Worm (Caenorhabditis elegans) whole organism, L4 larva: ENCODE data around the gene nhr-286.

Experiments
- F10B5.3 ChIP-seq: sonication (generic microtip); optimal IDR thresholded peaks from 2 replicates; lab custom pipeline; 2016; ENCODE audit warnings: mild to moderate bottlenecking, missing genetic modification characterization, missing compliant biosample characterization
- F49E8.2 ChIP-seq: sonication (generic microtip); optimal IDR thresholded peaks from 2 replicates; lab custom pipeline; 2016; ENCODE audit warnings: missing compliant biosample characterization, mild to moderate bottlenecking, missing genetic modification characterization, borderline replicate concordance
- T20F7.1 ChIP-seq: fragments of 200-800 bp; sonication (Bioruptor generic); optimal IDR thresholded peaks from 2 replicates; lab custom pipeline; 2018; ENCODE audit warnings: mild to moderate bottlenecking, missing genetic modification characterization, missing compliant biosample characterization
- Y48G9A.11 ChIP-seq: fragments of 200-800 bp; sonication (Bioruptor generic); IDR thresholded peaks from 2 replicates; pipeline ENCODE4 v1.3.6; 2022; ENCODE audit warnings: missing genetic modification reagents, missing genetic modification characterization, missing compliant biosample characterization
- Y75B8A.6 ChIP-seq: fragments of 200-800 bp; sonication (Bioruptor generic); IDR thresholded peaks from 2 replicates; pipeline ENCODE4 v1.3.6; 2022; ENCODE audit warnings: missing genetic modification reagents, missing genetic modification characterization, missing compliant biosample characterization
- ZK337.2 ChIP-seq: fragments of 200-800 bp; sonication (Bioruptor generic); IDR thresholded peaks from 2 replicates; pipeline ENCODE4 v1.3.6; 2022; ENCODE audit warnings: missing genetic modification reagents, missing genetic modification characterization, missing compliant biosample characterization
- ZK546.5 ChIP-seq, 2 experiments: sonication (generic microtip); optimal IDR thresholded peaks; 2 replicates each; lab custom pipeline; 2017; ENCODE audit warnings: missing biosample characterization in 2 of 2, missing genetic modification characterization in 2 of 2
- aha-1 ChIP-seq: fragments of 150-350 bp; peaks from one replicate; lab custom pipeline; 2014; ENCODE audit warnings: missing biosample characterization, missing genetic modification characterization
- aly-2 ChIP-seq: sonication (generic microtip); optimal IDR thresholded peaks from 2 replicates; lab custom pipeline; 2018; ENCODE audit warnings: missing biosample characterization, missing genetic modification characterization
- ama-1 ChIP-seq: fragments of 150-350 bp; optimal IDR thresholded peaks from 2 replicates; lab custom pipeline; 2014; ENCODE audit warnings: inconsistent platforms, mixed read lengths
- arid-1 ChIP-seq: fragments of 200-800 bp; sonication (Bioruptor generic); conservative IDR thresholded peaks from 2 replicates; pipeline ENCODE4 v1.3.6; 2022; ENCODE audit warnings: missing genetic modification reagents, missing genetic modification characterization, missing compliant biosample characterization
- attf-4 ChIP-seq: sonication (generic microtip); optimal IDR thresholded peaks from 3 replicates; lab custom pipeline; 2017; ENCODE audit warnings: missing biosample characterization, missing genetic modification characterization
- ceh-20 ChIP-seq: fragments of 200-800 bp; sonication (Bioruptor generic); IDR thresholded peaks from 2 replicates; pipeline ENCODE4 v1.3.6; 2022; ENCODE audit warnings: missing genetic modification reagents, missing genetic modification characterization, missing compliant biosample characterization
- ceh-82 ChIP-seq: sonication (generic microtip); optimal IDR thresholded peaks from 2 replicates; lab custom pipeline; 2017; ENCODE audit warnings: missing biosample characterization, missing genetic modification characterization
- ces-1 ChIP-seq: fragments of 150-350 bp; sonication (generic microtip); optimal IDR thresholded peaks from 4 replicates; lab custom pipeline; 2014; ENCODE audit warnings: missing biosample characterization, missing genetic modification reagents, missing genetic modification characterization
- daf-8 ChIP-seq: fragments of 200-800 bp; sonication (Bioruptor generic); IDR thresholded peaks from 2 replicates; pipeline ENCODE4 v1.3.6; 2022; ENCODE audit warnings: missing genetic modification characterization, missing compliant biosample characterization
- dmd-6 ChIP-seq: fragments of 200-800 bp; sonication (Bioruptor generic); IDR thresholded peaks from 2 replicates; pipeline ENCODE4 v1.3.6; 2022; ENCODE audit warnings: missing genetic modification reagents, missing genetic modification characterization, missing compliant biosample characterization
- dmd-8 ChIP-seq: fragments of 200-800 bp; sonication (Bioruptor generic); IDR thresholded peaks from 2 replicates; pipeline ENCODE4 v1.3.6; 2022; ENCODE audit warnings: missing genetic modification characterization, missing compliant biosample characterization
- dmd-9 ChIP-seq: fragments of 200-800 bp; sonication (Bioruptor generic); IDR thresholded peaks from 2 replicates; pipeline ENCODE4 v1.3.6; 2022; ENCODE audit warnings: missing genetic modification reagents, missing genetic modification characterization, missing compliant biosample characterization
- dpl-1 ChIP-seq: fragments of 150-350 bp; optimal IDR thresholded peaks from 2 replicates; lab custom pipeline; 2014; ENCODE audit warnings: missing biosample characterization, missing genetic modification reagents, missing genetic modification characterization
- duxl-1 ChIP-seq: sonication (generic microtip); optimal IDR thresholded peaks from 2 replicates; lab custom pipeline; 2016; ENCODE audit warnings: mild to moderate bottlenecking, missing genetic modification characterization, moderate library complexity, missing compliant biosample characterization; ENCODE audit not compliant: poor library complexity
- dve-1 ChIP-seq: sonication (generic microtip); optimal IDR thresholded peaks from 2 replicates; lab custom pipeline; 2017; ENCODE audit warnings: antibody characterized with exemption, mild to moderate bottlenecking, missing genetic modification characterization, missing compliant biosample characterization; ENCODE audit not compliant: insufficient read depth
- gei-8 ChIP-seq: fragments of 200-800 bp; sonication (Bioruptor generic); optimal IDR thresholded peaks from 2 replicates; lab custom pipeline; 2018; ENCODE audit warnings: mild to moderate bottlenecking, missing genetic modification characterization, missing compliant biosample characterization
- hlh-11 ChIP-seq: fragments of 200-800 bp; sonication (Bioruptor generic); optimal IDR thresholded peaks from 2 replicates; lab custom pipeline; 2018; ENCODE audit warnings: mild to moderate bottlenecking, missing genetic modification characterization, missing compliant biosample characterization
- hmg-1.1 ChIP-seq: fragments of 200-800 bp; sonication (Bioruptor generic); IDR thresholded peaks from 2 replicates; pipeline ENCODE4 v1.3.6; 2022; ENCODE audit warnings: missing genetic modification reagents, missing genetic modification characterization, missing compliant biosample characterization
- lim-7 ChIP-seq: fragments of 200-800 bp; sonication (Bioruptor generic); IDR thresholded peaks from 2 replicates; pipeline ENCODE4 v1.3.6; 2022; ENCODE audit warnings: missing genetic modification characterization, missing compliant biosample characterization
- lin-15B ChIP-seq: fragments of 150-350 bp; sonication (generic microtip); optimal IDR thresholded peaks from 3 replicates; lab custom pipeline; 2014; ENCODE audit warnings: missing biosample characterization, missing genetic modification characterization
- lin-29 ChIP-seq: fragments of 200-800 bp; sonication (Bioruptor generic); IDR thresholded peaks from 2 replicates; pipeline ENCODE4 v1.3.6; 2022; ENCODE audit warnings: missing genetic modification reagents, missing genetic modification characterization, missing compliant biosample characterization
- lin-38 ChIP-seq: fragments of 200-800 bp; sonication (Bioruptor generic); IDR thresholded peaks from 2 replicates; pipeline ENCODE4 v1.3.6; 2022; ENCODE audit warnings: missing genetic modification reagents, missing genetic modification characterization, missing compliant biosample characterization
- madf-9 ChIP-seq: fragments of 200-800 bp; sonication (Bioruptor generic); conservative IDR thresholded peaks from 2 replicates; pipeline ENCODE4 v1.3.6; 2022; ENCODE audit warnings: missing genetic modification reagents, missing genetic modification characterization, missing compliant biosample characterization
- mdl-1 ChIP-seq, 2 experiments: fragments of 150-350 bp in 1 of 2; sonication (generic microtip) in 1 of 2; optimal IDR thresholded peaks; 2 replicates each; lab custom pipeline; 2014 to 2017; ENCODE audit warnings: missing biosample characterization in 2 of 2, missing genetic modification characterization in 2 of 2
- mep-1 ChIP-seq: fragments of 150-350 bp; sonication (generic microtip); optimal IDR thresholded peaks from 3 replicates; lab custom pipeline; 2014; ENCODE audit warnings: missing biosample characterization, missing genetic modification characterization
- mxl-2 ChIP-seq: fragments of 200-800 bp; sonication (Bioruptor generic); conservative IDR thresholded peaks from 2 replicates; pipeline ENCODE4 v1.3.6; 2022; ENCODE audit warnings: missing genetic modification reagents, missing genetic modification characterization, missing compliant biosample characterization
- mxl-3 ChIP-seq: fragments of 200-800 bp; sonication (Bioruptor generic); optimal IDR thresholded peaks from 2 replicates; lab custom pipeline; 2018; ENCODE audit warnings: mild to moderate bottlenecking, missing genetic modification characterization, missing compliant biosample characterization
- nhr-102 ChIP-seq: sonication (generic microtip); optimal IDR thresholded peaks from 2 replicates; lab custom pipeline; 2016; ENCODE audit warnings: mild to moderate bottlenecking, missing genetic modification characterization, moderate library complexity, missing compliant biosample characterization
- nhr-11 ChIP-seq: fragments of 150-350 bp; optimal IDR thresholded peaks from 2 replicates; lab custom pipeline; 2014; ENCODE audit warnings: missing biosample characterization, missing genetic modification characterization
- nhr-111 ChIP-seq: fragments of 200-800 bp; sonication (Bioruptor generic); optimal IDR thresholded peaks from 2 replicates; lab custom pipeline; 2018; ENCODE audit warnings: mild to moderate bottlenecking, missing genetic modification characterization, missing compliant biosample characterization
- nhr-25 ChIP-seq: sonication (generic microtip); optimal IDR thresholded peaks from 2 replicates; lab custom pipeline; 2017; ENCODE audit warnings: missing genetic modification characterization, mild to moderate bottlenecking, missing compliant biosample characterization, antibody characterized with exemption, moderate library complexity, borderline replicate concordance; ENCODE audit not compliant: insufficient read depth
- nhr-28 ChIP-seq: fragments of 150-350 bp; optimal IDR thresholded peaks from 2 replicates; lab custom pipeline; 2014; ENCODE audit warnings: missing biosample characterization, missing genetic modification characterization
- nhr-42 ChIP-seq: fragments of 200-800 bp; sonication (Bioruptor generic); IDR thresholded peaks from 2 replicates; pipeline ENCODE4 v1.3.6; 2022; ENCODE audit warnings: missing genetic modification characterization, missing compliant biosample characterization
- nhr-48 ChIP-seq: sonication (generic microtip); optimal IDR thresholded peaks from 2 replicates; lab custom pipeline; 2016; ENCODE audit warnings: mild to moderate bottlenecking, missing genetic modification characterization, missing compliant biosample characterization
- nhr-6 ChIP-seq: fragments of 150-350 bp; optimal IDR thresholded peaks from 2 replicates; lab custom pipeline; 2014; ENCODE audit warnings: missing biosample characterization, missing genetic modification characterization
- nhr-76 ChIP-seq: fragments of 150-350 bp; optimal IDR thresholded peaks from 2 replicates; lab custom pipeline; 2014; ENCODE audit warnings: missing biosample characterization, missing genetic modification characterization
- nhr-77 ChIP-seq: fragments of 150-350 bp; optimal IDR thresholded peaks from 2 replicates; lab custom pipeline; 2014; ENCODE audit warnings: missing biosample characterization, missing genetic modification characterization
- php-3 ChIP-seq: fragments of 200-800 bp; sonication (Bioruptor generic); IDR thresholded peaks from 2 replicates; pipeline ENCODE4 v1.3.6; 2022; ENCODE audit warnings: missing genetic modification reagents, missing genetic modification characterization, missing compliant biosample characterization
- pqm-1 ChIP-seq: sonication (generic microtip); optimal IDR thresholded peaks from 2 replicates; lab custom pipeline; 2017; ENCODE audit warnings: missing biosample characterization, missing genetic modification characterization
- rbr-2 ChIP-seq: sonication (generic microtip); optimal IDR thresholded peaks from 2 replicates; lab custom pipeline; 2016; ENCODE audit warnings: missing genotype, missing genetic modification characterization, missing compliant biosample characterization
- skn-1 ChIP-seq: fragments of 150-350 bp; optimal IDR thresholded peaks from 2 replicates; lab custom pipeline; 2014; ENCODE audit warnings: missing biosample characterization, missing genetic modification characterization
- snpc-1.2 ChIP-seq: fragments of 200-800 bp; sonication (Bioruptor generic); IDR thresholded peaks from 2 replicates; pipeline ENCODE4 v1.3.6; 2022; ENCODE audit warnings: missing genetic modification reagents, missing genetic modification characterization, missing compliant biosample characterization
- spr-3 ChIP-seq: fragments of 200-800 bp; sonication (Bioruptor generic); optimal IDR thresholded peaks from 2 replicates; lab custom pipeline; 2018; ENCODE audit warnings: mild to moderate bottlenecking, missing genetic modification characterization, missing compliant biosample characterization
- tra-1 ChIP-seq: fragments of 200-800 bp; sonication (Bioruptor generic); IDR thresholded peaks from 2 replicates; pipeline ENCODE4 v1.3.6; 2022; ENCODE audit warnings: missing genetic modification reagents, missing genetic modification characterization, missing compliant biosample characterization
- zag-1 ChIP-seq: fragments of 150-350 bp; optimal IDR thresholded peaks from 2 replicates; lab custom pipeline; 2014; ENCODE audit warnings: missing biosample characterization, missing genetic modification characterization

nhr-286 gene

ce11 chrV:7060396-7060795 is 31.0 kb downstream of the nhr-286 start, which contains the start of the genes Y57E12AL.6 and Y57E12AL.1:
Gene Y57E12AL.6, minus strand, starts transcription at chrV:7060470.
Gene Y57E12AL.1, plus strand, starts transcription at chrV:7060530.
- TF ChIP-seq aly-2 (tag; lab: Kevin White, UChicago), result no peak
- peak; percentile 72 for TF ChIP-seq ceh-20 (GFP tag; lab: Robert Waterston, UW)
- TF ChIP-seq daf-8, result no peak
- no peak for TF ChIP-seq lin-15B
- TF ChIP-seq dmd-9 (GFP tag; lab: Robert Waterston, UW), result peak; percentile 66; the same call in 1 of the 2 replicates
- no peak for TF ChIP-seq dmd-8 (GFP tag; lab: Robert Waterston, UW)
- peak; percentile 79 for TF ChIP-seq lin-38 (GFP tag; lab: Robert Waterston, UW)
- no peak for TF ChIP-seq lim-7 (GFP tag; lab: Robert Waterston, UW)
- TF ChIP-seq dpl-1 (GFP tag; lab: Kevin White, UChicago), result peak; percentile 85
- peak; percentile 56 for TF ChIP-seq nhr-6 (tag; lab: Kevin White, UChicago)
- TF ChIP-seq dmd-6 (GFP tag; lab: Robert Waterston, UW), result peak; percentile 80
- peak; percentile 92 for TF ChIP-seq nhr-28
- no peak for TF ChIP-seq Y75B8A.6 (GFP tag; lab: Robert Waterston, UW)
- TF ChIP-seq arid-1, result no peak
- no peak for TF ChIP-seq F10B5.3 (tag; lab: Kevin White, UChicago)
- peak in 1 of 2 experiments; percentile 65 for TF ChIP-seq mdl-1 (tag; optimal IDR thresholded peaks at IDR 0.05; lab: Kevin White, UChicago)
- TF ChIP-seq hmg-1.1 (GFP tag; lab: Robert Waterston, UW), result peak; percentile 58
- no peak for TF ChIP-seq ZK337.2 (GFP tag; lab: Robert Waterston, UW)
- no peak for TF ChIP-seq nhr-111 (GFP tag; lab: Kevin White, UChicago)
- no peak for TF ChIP-seq snpc-1.2
- peak; percentile 91 for TF ChIP-seq mep-1 (tag; lab: Kevin White, UChicago)
- TF ChIP-seq lin-29, result no peak
- TF ChIP-seq zag-1 (tag; lab: Kevin White, UChicago), result no peak
- TF ChIP-seq nhr-76 (tag; lab: Kevin White, UChicago), result no peak
- TF ChIP-seq hlh-11, result peak; percentile 86
- no peak for TF ChIP-seq ceh-82 (tag; lab: Kevin White, UChicago)
- no peak for TF ChIP-seq Y48G9A.11 (GFP tag; lab: Robert Waterston, UW)
- TF ChIP-seq tra-1 (GFP tag; lab: Robert Waterston, UW), result no peak
- no peak for TF ChIP-seq F49E8.2 (tag; lab: Kevin White, UChicago)
- no peak for TF ChIP-seq attf-4 (tag; lab: Kevin White, UChicago)
- TF ChIP-seq php-3 (GFP tag; lab: Robert Waterston, UW), result no peak
- TF ChIP-seq ces-1 (GFP tag; lab: Kevin White, UChicago), result no peak
- TF ChIP-seq nhr-25 (tag; lab: Kevin White, UChicago), result peak; percentile 5
- no peak for TF ChIP-seq spr-3
- peak; percentile 76 for TF ChIP-seq mxl-3 (GFP tag; lab: Kevin White, UChicago)
- no peak for TF ChIP-seq gei-8 (GFP tag; lab: Kevin White, UChicago)
- peak; percentile 62 for TF ChIP-seq nhr-48 (tag; lab: Kevin White, UChicago)
- TF ChIP-seq nhr-102 (tag; lab: Kevin White, UChicago), result peak; percentile 81
- no peak for TF ChIP-seq ama-1 (lab: Kevin White, UChicago)
- peak; percentile 71 for TF ChIP-seq T20F7.1 (GFP tag; lab: Kevin White, UChicago)
- no peak for TF ChIP-seq pqm-1 (tag; lab: Kevin White, UChicago)
- TF ChIP-seq nhr-42, result no peak
- TF ChIP-seq ZK546.5 (tag; optimal IDR thresholded peaks at IDR 0.05; lab: Kevin White, UChicago), result no peak
- TF ChIP-seq mxl-2 (GFP tag; lab: Robert Waterston, UW), result no peak
- TF ChIP-seq madf-9 (GFP tag; lab: Robert Waterston, UW), result no peak
- TF ChIP-seq aha-1 (tag; lab: Kevin White, UChicago), result peak; percentile 93
- TF ChIP-seq nhr-11 (tag; lab: Kevin White, UChicago), result peak; percentile 72
- no peak for TF ChIP-seq skn-1
- peak; percentile 78 for TF ChIP-seq rbr-2 (tag; lab: Kevin White, UChicago)
- TF ChIP-seq nhr-77, result peak; percentile 88
- TF ChIP-seq dve-1 (tag; lab: Kevin White, UChicago), result peak; percentile 83
- peak; percentile 60 for TF ChIP-seq duxl-1
